Fruit fly (Drosophila melanogaster): Measurements from ENCODE around the gene CG18789.

DNA sequence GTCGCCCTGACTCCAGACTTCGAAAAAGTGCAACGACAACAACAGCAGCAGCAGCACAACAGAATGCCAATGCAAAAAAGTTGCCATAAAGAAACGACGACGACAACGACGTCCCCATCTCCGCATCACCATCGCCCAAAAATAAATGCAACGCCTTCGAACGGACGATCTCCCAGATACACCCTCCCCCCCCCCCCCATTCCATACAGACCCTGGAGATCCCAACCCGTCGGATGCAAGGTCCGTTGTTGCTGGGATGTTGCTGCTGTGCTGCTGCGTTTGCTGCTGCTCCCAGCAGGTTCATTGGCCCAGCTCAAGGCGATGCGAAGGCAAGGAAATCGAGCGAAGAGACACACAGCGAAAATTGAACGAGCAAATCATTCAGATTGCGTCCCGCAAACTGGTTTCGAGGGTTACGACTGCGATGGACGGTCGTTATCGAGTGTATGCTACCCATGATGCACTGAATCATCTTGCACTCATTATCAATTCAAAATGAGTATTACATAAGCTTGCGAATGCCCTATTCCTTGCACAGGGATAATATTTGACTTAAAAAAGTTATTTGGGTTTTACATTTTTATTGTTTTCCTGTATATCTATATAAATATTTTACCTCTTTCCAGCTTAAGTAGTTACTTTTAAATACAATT, 18.6 kb upstream of the CG18789 start:
- TF ChIP-seq CG7101 (tag; optimal IDR thresholded peaks at IDR 0.05) (no peak), Hr96 (GFP tag; optimal IDR thresholded peaks at IDR 0.05) (no peak), CG11617 (GFP tag; optimal IDR thresholded peaks at IDR 0.05) (no peak), kay (GFP tag; ENCODE audit: borderline replicate concordance) (no peak), cic (GFP tag; optimal IDR thresholded peaks at IDR 0.05) (no peak)
